Worm (Caenorhabditis elegans) whole organism, L3 larva: ENCODE data around the gene F52C6.2.

Experiments used
- ZK546.5 ChIP-seq: sonication (generic microtip); optimal IDR thresholded peaks from 2 replicates; lab custom pipeline; 2017; ENCODE audit warnings: missing biosample characterization, missing genetic modification characterization
- ama-1 ChIP-seq: fragments of 150-350 bp; optimal IDR thresholded peaks from 2 replicates; lab custom pipeline; 2018
- egl-27 ChIP-seq: sonication (generic microtip); optimal IDR thresholded peaks from 4 replicates; lab custom pipeline; 2017; ENCODE audit warnings: missing biosample characterization, missing genetic modification reagents, missing genetic modification characterization
- elt-2 ChIP-seq: sonication (generic microtip); optimal IDR thresholded peaks from 2 replicates; lab custom pipeline; 2016; ENCODE audit warnings: missing genetic modification reagents, mild to moderate bottlenecking, missing genetic modification characterization, missing compliant biosample characterization
- snpc-4 ChIP-seq: fragments of 150-350 bp; optimal IDR thresholded peaks from 2 replicates; lab custom pipeline; 2014; ENCODE audit warnings: missing biosample characterization, missing genetic modification characterization

- no peak for TF ChIP-seq egl-27 (tag; lab: Kevin White, UChicago)
- no peak for TF ChIP-seq ZK546.5 (tag; lab: Kevin White, UChicago)
- no peak for TF ChIP-seq snpc-4 (tag; lab: Kevin White, UChicago)
- no peak for TF ChIP-seq ama-1 (lab: Kevin White, UChicago)
- TF ChIP-seq elt-2 (tag; lab: Kevin White, UChicago): peak; percentile 19
Measured at ce11 chrII:1897936-1898335, 28.3 kb upstream of the F52C6.2 start, which contains the start of gene C46F9.6.
